Fruit fly (Drosophila melanogaster): ENCODE data around the gene CG11674.

- TF ChIP-seq Dll (optimal IDR thresholded peaks at IDR 0.05) (no peak), psq (optimal IDR thresholded peaks at IDR 0.05) (no peak)
Measured at dm6 chrX:14227043-14227442, 1.4 kb upstream of the CG11674 start.

All from whole organism.